Worm (Caenorhabditis elegans) whole organism, young adult: ENCODE measurements around the gene F55G7.4.

ENCODE experiments used
- B0336.3 ChIP-seq: fragments of 200-800 bp; sonication (Bioruptor generic); IDR thresholded peaks from 2 replicates; pipeline ENCODE4 v1.3.6; 2022; ENCODE audit warnings: missing genetic modification characterization, missing compliant biosample characterization
- Y95B8A.8 ChIP-seq: fragments of 200-800 bp; sonication (Bioruptor generic); IDR thresholded peaks from 2 replicates; pipeline ENCODE4 v1.3.6; 2022; ENCODE audit warnings: missing genetic modification reagents, missing genetic modification characterization, missing compliant biosample characterization
- lin-35 ChIP-seq, 3 experiments: fragments of 150-350 bp in 2 of 3; sonication (generic microtip) in 1 of 3; optimal IDR thresholded peaks; 2 replicates each; lab custom pipeline; 2014 to 2018; ENCODE audit warnings: missing biosample characterization in 3 of 3, missing genetic modification characterization in 3 of 3, missing genetic modification reagents in 3 of 3
- repo-1 ChIP-seq: sonication (generic microtip); optimal IDR thresholded peaks from 2 replicates; lab custom pipeline; 2017; ENCODE audit warnings: mild to moderate bottlenecking, missing genetic modification characterization, missing compliant biosample characterization
- sdz-38 ChIP-seq: sonication (generic microtip); optimal IDR thresholded peaks from 2 replicates; lab custom pipeline; 2016; ENCODE audit warnings: missing genotype, missing genetic modification characterization, missing compliant biosample characterization

DNA sequence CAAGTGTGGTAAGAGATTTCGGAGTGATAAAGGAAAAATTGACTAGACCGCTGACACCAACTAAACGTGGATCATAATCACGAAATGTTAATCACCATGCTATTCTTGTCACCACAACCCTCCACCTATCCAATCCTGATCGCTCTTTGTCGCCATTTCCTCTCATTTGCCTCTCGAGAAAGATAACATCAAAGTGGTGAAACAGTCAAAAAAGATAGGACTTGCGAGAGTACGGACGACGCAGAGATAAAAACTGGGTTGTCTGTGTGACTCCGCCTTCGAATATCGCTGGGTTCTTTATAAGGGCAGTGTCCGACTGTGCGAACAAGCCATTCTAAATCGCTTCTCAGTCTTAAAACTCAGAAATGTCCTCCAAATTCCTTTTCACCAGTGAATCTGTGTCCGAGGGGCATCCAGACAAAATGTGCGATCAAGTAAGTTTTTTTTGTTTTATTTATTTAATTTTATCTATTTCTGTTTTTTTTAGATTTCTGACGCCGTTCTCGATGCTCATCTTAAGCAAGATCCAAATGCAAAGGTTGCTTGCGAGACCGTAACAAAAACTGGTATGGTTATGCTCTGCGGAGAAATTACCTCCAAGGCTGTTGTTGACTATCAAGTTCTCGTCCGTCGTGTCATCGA, 38.1 kb downstream of the F55G7.4 start, which contains the start of gene sams-1:
- TF ChIP-seq B0336.3 (GFP tag; lab: Robert Waterston, UW) (no peak), repo-1 (tag; lab: Kevin White, UChicago) (no peak), Y95B8A.8 (GFP tag; lab: Robert Waterston, UW) (no peak), sdz-38 (tag; lab: Kevin White, UChicago) (no peak), lin-35 (GFP tag; optimal IDR thresholded peaks at IDR 0.05; lab: Kevin White, UChicago) (no peak)
